Fruit fly (Drosophila melanogaster): ENCODE data around the gene Gapdh2.

DNA sequence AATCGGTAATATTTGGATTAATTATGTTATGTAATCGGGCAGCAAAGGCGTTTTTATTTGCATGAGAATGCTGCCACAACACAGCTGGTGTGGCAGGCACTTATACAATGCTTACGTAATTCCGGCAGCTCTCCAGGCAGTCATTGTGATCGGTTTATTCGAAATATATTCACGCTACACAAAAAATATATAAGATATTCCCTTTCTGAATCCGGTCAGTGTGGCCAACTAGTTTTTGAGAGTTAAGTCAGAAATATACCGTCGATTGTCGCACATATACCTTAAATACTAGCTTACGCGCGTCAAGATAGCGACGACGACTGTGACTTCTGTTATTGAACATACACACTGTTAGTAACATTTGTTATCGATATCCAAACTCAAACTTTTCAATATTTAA, 18.9 kb upstream of the Gapdh2 start, which contains the start of gene sun:
- TF ChIP-seq PHDP (tag; optimal IDR thresholded peaks at IDR 0.05), result no peak
- TF ChIP-seq Rx (GFP tag; IDR thresholded peaks at IDR 0.05), result no peak
- TF ChIP-seq gsb (GFP tag; IDR thresholded peaks at IDR 0.05), result no peak
- TF ChIP-seq fd102C (GFP tag; optimal IDR thresholded peaks at IDR 0.05), result no peak
- no peak for TF ChIP-seq Spps (tag; optimal IDR thresholded peaks at IDR 0.05)
- no peak for TF ChIP-seq CG1602 (GFP tag; optimal IDR thresholded peaks at IDR 0.05)
- TF ChIP-seq cas (GFP tag; IDR thresholded peaks at IDR 0.05), result no peak
- peak; percentile 38; the same call in 1 of the 2 replicates for TF ChIP-seq Bgb (GFP tag; IDR thresholded peaks at IDR 0.05; ENCODE audit: partially characterized antibody)
- no peak for TF ChIP-seq shn (GFP tag; optimal IDR thresholded peaks at IDR 0.05)
- TF ChIP-seq CG1024 (GFP tag; IDR thresholded peaks at IDR 0.05), result no peak
- peak; percentile 40 for TF ChIP-seq Myb (GFP tag; optimal IDR thresholded peaks at IDR 0.05)
- TF ChIP-seq Ets97D (GFP tag; optimal IDR thresholded peaks at IDR 0.05), result peak; percentile 67
- TF ChIP-seq grau (tag; optimal IDR thresholded peaks at IDR 0.05), result no peak
- TF ChIP-seq CG6175 (GFP tag; IDR thresholded peaks at IDR 0.05), result no peak
